Worm (Caenorhabditis elegans) whole organism, late embryonic: ENCODE data around the gene M110.3.

ENCODE experiments used
- ceh-14 ChIP-seq: sonication (generic microtip); optimal IDR thresholded peaks from 2 replicates; lab custom pipeline; 2016; ENCODE audit warnings: missing genotype, missing genetic modification characterization, missing compliant biosample characterization
- ceh-19 ChIP-seq: fragments of 200-800 bp; sonication (Bioruptor generic); optimal IDR thresholded peaks from 2 replicates; lab custom pipeline; 2018; ENCODE audit warnings: mild to moderate bottlenecking, missing genetic modification characterization, missing compliant biosample characterization
- dve-1 ChIP-seq: sonication (generic microtip); optimal IDR thresholded peaks from 2 replicates; lab custom pipeline; 2017; ENCODE audit warnings: antibody characterized with exemption, mild to moderate bottlenecking, missing genetic modification characterization, missing compliant biosample characterization
- elt-2 ChIP-seq: sonication (generic microtip); optimal IDR thresholded peaks from 2 replicates; lab custom pipeline; 2016; ENCODE audit warnings: missing genetic modification reagents, missing genetic modification characterization, missing compliant biosample characterization
- elt-4 ChIP-seq: sonication (generic microtip); optimal IDR thresholded peaks from 2 replicates; lab custom pipeline; 2016; ENCODE audit warnings: missing genetic modification characterization, missing compliant biosample characterization
- fkh-10 ChIP-seq: fragments of 150-350 bp; optimal IDR thresholded peaks from 2 replicates; lab custom pipeline; 2014; ENCODE audit warnings: missing biosample characterization, missing genetic modification reagents, missing genetic modification characterization
- nfya-1 ChIP-seq: sonication (generic microtip); optimal IDR thresholded peaks from 2 replicates; lab custom pipeline; 2017; ENCODE audit warnings: missing genetic modification characterization, mild to moderate bottlenecking, missing compliant biosample characterization, antibody characterized with exemption, moderate library complexity
- pqm-1 ChIP-seq: sonication (generic microtip); optimal IDR thresholded peaks from 2 replicates; lab custom pipeline; 2016; ENCODE audit warnings: missing genetic modification characterization, missing compliant biosample characterization
- sox-2 ChIP-seq: fragments of 200-800 bp; sonication (Bioruptor generic); IDR thresholded peaks from 2 replicates; pipeline ENCODE4 v1.3.6; 2022; ENCODE audit warnings: missing genetic modification reagents, missing genetic modification characterization, missing compliant biosample characterization
- sox-4 ChIP-seq: sonication (generic microtip); optimal IDR thresholded peaks from 2 replicates; lab custom pipeline; 2017; ENCODE audit warnings: mild to moderate bottlenecking, missing genetic modification characterization, inconsistent platforms, missing compliant biosample characterization
- syd-9 ChIP-seq: sonication (generic microtip); optimal IDR thresholded peaks from 2 replicates; lab custom pipeline; 2016; ENCODE audit warnings: mild to moderate bottlenecking, missing genetic modification characterization, moderate library complexity, missing compliant biosample characterization
- ttx-3 ChIP-seq: sonication (generic microtip); optimal IDR thresholded peaks from 2 replicates; lab custom pipeline; 2016; ENCODE audit warnings: missing genetic modification reagents, missing genetic modification characterization, missing compliant biosample characterization

ce11 chrII:8246476-8246875, 30.1 kb upstream of the M110.3 start, which contains the start of gene F35C11.3:
- no peak for TF ChIP-seq syd-9
- TF ChIP-seq dve-1: no peak
- TF ChIP-seq ttx-3 (tag; lab: Kevin White, UChicago): no peak
- TF ChIP-seq elt-4 (tag; lab: Kevin White, UChicago): no peak
- no peak for TF ChIP-seq nfya-1
- TF ChIP-seq sox-2 (GFP tag; lab: Robert Waterston, UW): no peak
- no peak for TF ChIP-seq pqm-1 (tag; lab: Kevin White, UChicago)
- no peak for TF ChIP-seq ceh-19 (GFP tag; lab: Kevin White, UChicago)
- no peak for TF ChIP-seq fkh-10
- TF ChIP-seq elt-2: no peak
- no peak for TF ChIP-seq sox-4 (tag; lab: Kevin White, UChicago)
- TF ChIP-seq ceh-14 (tag; lab: Kevin White, UChicago): no peak
